Fruit fly (Drosophila melanogaster) whole organism, adult: ENCODE data around the gene CG10195.

Experiments used
- CG11617 ChIP-seq: fragments of 200-800 bp; sonication (Bioruptor generic); optimal IDR thresholded peaks from 2 replicates; lab custom pipeline; 2017; ENCODE audit warnings: mild to moderate bottlenecking, missing biosample characterization, missing genetic modification reagents, missing genetic modification characterization
- CG12768 ChIP-seq: fragments of 200-800 bp; sonication (Bioruptor generic); optimal IDR thresholded peaks from 2 replicates; lab custom pipeline; 2017; ENCODE audit warnings: missing biosample characterization, missing genetic modification characterization, mild to moderate bottlenecking, moderate library complexity, missing genetic modification reagents
- CG14711 ChIP-seq: fragments of 200-800 bp; sonication (Bioruptor generic); optimal IDR thresholded peaks from 2 replicates; lab custom pipeline; 2018; ENCODE audit warnings: missing biosample characterization, mild to moderate bottlenecking, missing genetic modification characterization, moderate library complexity
- CG1620 ChIP-seq: fragments of 200-800 bp; sonication (Bioruptor generic); optimal IDR thresholded peaks from 2 replicates; lab custom pipeline; 2016; ENCODE audit warnings: missing biosample characterization, missing genetic modification characterization
- CG33017 ChIP-seq: fragments of 200-800 bp; sonication (Bioruptor generic); optimal IDR thresholded peaks from 2 replicates; lab custom pipeline; 2018; ENCODE audit warnings: missing biosample characterization, mild to moderate bottlenecking, missing genetic modification characterization, moderate library complexity
- CG5204 ChIP-seq: fragments of 200-800 bp; sonication (Bioruptor generic); optimal IDR thresholded peaks from 2 replicates; lab custom pipeline; 2016; ENCODE audit warnings: missing biosample characterization, missing genetic modification characterization
- CG7045 ChIP-seq: fragments of 200-800 bp; sonication (Bioruptor generic); optimal IDR thresholded peaks from 2 replicates; lab custom pipeline; 2017; ENCODE audit warnings: missing biosample characterization, mild to moderate bottlenecking, missing genetic modification characterization
- CG7101 ChIP-seq: fragments of 200-800 bp; sonication (Bioruptor generic); optimal IDR thresholded peaks from 2 replicates; lab custom pipeline; 2018; ENCODE audit warnings: missing biosample characterization, mild to moderate bottlenecking, missing genetic modification characterization, moderate library complexity
- Clk ChIP-seq: fragments of 200-800 bp; sonication (Bioruptor generic); optimal IDR thresholded peaks from 2 replicates; lab custom pipeline; 2017; ENCODE audit warnings: missing biosample characterization, missing genetic modification characterization
- Crg-1 ChIP-seq: fragments of 200-800 bp; sonication (Bioruptor generic); optimal IDR thresholded peaks from 2 replicates; lab custom pipeline; 2016; ENCODE audit warnings: missing biosample characterization, missing genetic modification characterization
- Hr96 ChIP-seq: fragments of 200-800 bp; sonication (Bioruptor generic); optimal IDR thresholded peaks from 2 replicates; lab custom pipeline; 2016; ENCODE audit warnings: missing biosample characterization, missing genetic modification characterization
- Mnt ChIP-seq: fragments of 200-800 bp; sonication (Bioruptor generic); optimal IDR thresholded peaks from 2 replicates; lab custom pipeline; 2016; ENCODE audit warnings: missing biosample characterization, mild to moderate bottlenecking, missing genetic modification characterization
- bab1 ChIP-seq: fragments of 200-800 bp; sonication (Bioruptor generic); optimal IDR thresholded peaks from 3 replicates; lab custom pipeline; 2019; ENCODE audit warnings: missing biosample characterization, mild to moderate bottlenecking, missing genetic modification characterization, moderate library complexity
- cic ChIP-seq: fragments of 200-800 bp; sonication (Bioruptor generic); optimal IDR thresholded peaks from 2 replicates; lab custom pipeline; 2017; ENCODE audit warnings: missing biosample characterization, mild to moderate bottlenecking, missing genetic modification characterization, moderate library complexity
- cnc ChIP-seq, 2 experiments: fragments of >200 bp; optimal IDR thresholded peaks; 2 replicates each; lab custom pipeline; 2017
- kay ChIP-seq: fragments of 200-800 bp; sonication (Bioruptor generic); peaks from one replicate; lab custom pipeline; 2016; ENCODE audit warnings: missing biosample characterization, missing genetic modification characterization, borderline replicate concordance
- ovo ChIP-seq: fragments of 200-800 bp; sonication (Bioruptor generic); optimal IDR thresholded peaks from 2 replicates; lab custom pipeline; 2016; ENCODE audit warnings: missing biosample characterization, missing genetic modification characterization
- pad ChIP-seq: fragments of 200-800 bp; sonication (Bioruptor generic); optimal IDR thresholded peaks from 3 replicates; lab custom pipeline; 2017; ENCODE audit warnings: missing biosample characterization, missing genetic modification characterization, mild to moderate bottlenecking, moderate library complexity, missing genetic modification reagents
- tj ChIP-seq: fragments of 200-800 bp; sonication (Bioruptor generic); optimal IDR thresholded peaks from 3 replicates; lab custom pipeline; 2017; ENCODE audit warnings: missing biosample characterization, mild to moderate bottlenecking, missing genetic modification characterization, moderate library complexity
- toe ChIP-seq: fragments of 200-800 bp; sonication (Bioruptor generic); optimal IDR thresholded peaks from 2 replicates; lab custom pipeline; 2016; ENCODE audit warnings: missing biosample characterization, missing genetic modification characterization

CG10195 gene

dm6 chr2L:19484539-19484938 is at the start of gene CG10195, which contains the start of gene CG13084:
TSS of gene CG10195 (minus strand) at chr2L:19484705.
TSS of gene CG13084 (plus strand) at chr2L:19484930.
- TF ChIP-seq CG12768 (GFP tag; lab: Kevin White, UChicago) (no peak), cnc (optimal IDR thresholded peaks at IDR 0.05; lab: Kevin White, UChicago) (no peak), ovo (no peak), Clk (no peak), CG7101 (tag; lab: Kevin White, UChicago) (no peak), kay (GFP tag; lab: Kevin White, UChicago) (no peak), CG7045 (no peak), pad (GFP tag; lab: Kevin White, UChicago) (no peak), Hr96 (GFP tag; lab: Kevin White, UChicago) (no peak), bab1 (GFP tag; lab: Kevin White, UChicago) (no peak), cic (GFP tag; lab: Kevin White, UChicago) (no peak), CG1620 (GFP tag; lab: Kevin White, UChicago) (no peak), CG5204 (GFP tag; lab: Kevin White, UChicago) (no peak), CG33017 (no peak), tj (GFP tag; lab: Kevin White, UChicago) (no peak), Mnt (GFP tag; lab: Kevin White, UChicago) (no peak), CG14711 (no peak), toe (GFP tag; lab: Kevin White, UChicago) (no peak)

dm6 chr2L:19533247-19533646 is 48.7 kb upstream of the CG10195 start, which contains the start of gene CG33116:
TSS of gene CG33116 (plus strand) at chr2L:19533479.
- peak; percentile 85 for TF ChIP-seq Mnt (GFP tag; lab: Kevin White, UChicago)
- peak; percentile 67 for TF ChIP-seq CG5204 (GFP tag; lab: Kevin White, UChicago)
- peak; percentile 78 for TF ChIP-seq CG7045
- peak; percentile 78 for TF ChIP-seq bab1 (GFP tag; lab: Kevin White, UChicago)
- TF ChIP-seq CG11617 (GFP tag; lab: Kevin White, UChicago): peak; percentile 68
- TF ChIP-seq tj (GFP tag; lab: Kevin White, UChicago): peak; percentile 36
- peak; percentile 88 for TF ChIP-seq CG33017
- TF ChIP-seq toe (GFP tag; lab: Kevin White, UChicago): peak; percentile 75
- TF ChIP-seq pad (GFP tag; lab: Kevin White, UChicago): peak; percentile 75
- peak; percentile 71 for TF ChIP-seq CG1620 (GFP tag; lab: Kevin White, UChicago)
- TF ChIP-seq cnc (optimal IDR thresholded peaks at IDR 0.05; lab: Kevin White, UChicago): no peak
- peak; percentile 89 for TF ChIP-seq Crg-1 (GFP tag; lab: Kevin White, UChicago)
- TF ChIP-seq CG14711: peak; percentile 81
- peak; percentile 79 for TF ChIP-seq Hr96 (GFP tag; lab: Kevin White, UChicago)
- TF ChIP-seq ovo: peak; percentile 72
- peak; percentile 30 for TF ChIP-seq cic (GFP tag; lab: Kevin White, UChicago)
- TF ChIP-seq Clk: peak; percentile 35
- peak; percentile 88 for TF ChIP-seq CG12768 (GFP tag; lab: Kevin White, UChicago)
- TF ChIP-seq CG7101 (tag; lab: Kevin White, UChicago): peak; percentile 88
- TF ChIP-seq kay (GFP tag; lab: Kevin White, UChicago): no peak

- TF ChIP-seq cic (GFP tag; lab: Kevin White, UChicago): peak; percentile 25
- TF ChIP-seq CG5204 (GFP tag; lab: Kevin White, UChicago): no peak
- peak; percentile 29 for TF ChIP-seq Mnt (GFP tag; lab: Kevin White, UChicago)
- TF ChIP-seq CG1620 (GFP tag; lab: Kevin White, UChicago): peak; percentile 6
- TF ChIP-seq CG7101 (tag; lab: Kevin White, UChicago): peak; percentile 26
- TF ChIP-seq kay (GFP tag; lab: Kevin White, UChicago): no peak
- TF ChIP-seq CG11617 (GFP tag; lab: Kevin White, UChicago): no peak
- no peak for TF ChIP-seq CG33017
- TF ChIP-seq Clk: no peak
- peak; percentile 10 for TF ChIP-seq pad (GFP tag; lab: Kevin White, UChicago)
- no peak for TF ChIP-seq CG7045
- no peak for TF ChIP-seq Hr96 (GFP tag; lab: Kevin White, UChicago)
- TF ChIP-seq cnc (optimal IDR thresholded peaks at IDR 0.05; lab: Kevin White, UChicago): no peak
- no peak for TF ChIP-seq tj (GFP tag; lab: Kevin White, UChicago)
- no peak for TF ChIP-seq toe (GFP tag; lab: Kevin White, UChicago)
- TF ChIP-seq Crg-1 (GFP tag; lab: Kevin White, UChicago): peak; percentile 44
- TF ChIP-seq bab1 (GFP tag; lab: Kevin White, UChicago): peak; percentile 2
- peak; percentile 93 for TF ChIP-seq ovo
- TF ChIP-seq CG12768 (GFP tag; lab: Kevin White, UChicago): no peak
- peak; percentile 16 for TF ChIP-seq CG14711
Observed at dm6 chr2L:19530092-19530491, 45.6 kb upstream of the CG10195 start, which contains the start of gene CG10165. TSS of gene CG10165 (minus strand) at chr2L:19530305.

- TF ChIP-seq cnc (optimal IDR thresholded peaks at IDR 0.05; lab: Kevin White, UChicago) (no peak), CG11617 (GFP tag; lab: Kevin White, UChicago) (peak; percentile 99), pad (GFP tag; lab: Kevin White, UChicago) (peak; percentile 95), toe (GFP tag; lab: Kevin White, UChicago) (peak; percentile 96), Crg-1 (GFP tag; lab: Kevin White, UChicago) (peak; percentile 95), Hr96 (GFP tag; lab: Kevin White, UChicago) (peak; percentile 98), ovo (peak; percentile 60), Clk (peak; percentile 97), CG5204 (GFP tag; lab: Kevin White, UChicago) (peak; percentile 98), cic (GFP tag; lab: Kevin White, UChicago) (peak; percentile 97), CG12768 (GFP tag; lab: Kevin White, UChicago) (peak; percentile 99), tj (GFP tag; lab: Kevin White, UChicago) (peak; percentile 86), CG7045 (peak; percentile 99), CG1620 (GFP tag; lab: Kevin White, UChicago) (peak; percentile 96), bab1 (GFP tag; lab: Kevin White, UChicago) (peak; percentile 99), Mnt (GFP tag; lab: Kevin White, UChicago) (peak; percentile 92), kay (GFP tag; lab: Kevin White, UChicago) (peak; percentile 99), CG14711 (peak; percentile 98), CG7101 (tag; lab: Kevin White, UChicago) (peak; percentile 99), CG33017 (peak; percentile 100)
Observed at dm6 chr2L:19528308-19528707, 43.8 kb upstream of the CG10195 start.

- TF ChIP-seq Hr96 (GFP tag; lab: Kevin White, UChicago) (no peak), CG7045 (no peak), CG14711 (no peak), CG11617 (GFP tag; lab: Kevin White, UChicago) (no peak), tj (GFP tag; lab: Kevin White, UChicago) (no peak), CG33017 (no peak), kay (GFP tag; lab: Kevin White, UChicago) (no peak), CG7101 (tag; lab: Kevin White, UChicago) (no peak), CG12768 (GFP tag; lab: Kevin White, UChicago) (no peak), Mnt (GFP tag; lab: Kevin White, UChicago) (no peak), pad (GFP tag; lab: Kevin White, UChicago) (no peak), Crg-1 (GFP tag; lab: Kevin White, UChicago) (no peak), bab1 (GFP tag; lab: Kevin White, UChicago) (no peak), cnc (optimal IDR thresholded peaks at IDR 0.05; lab: Kevin White, UChicago) (no peak), CG5204 (GFP tag; lab: Kevin White, UChicago) (no peak), toe (GFP tag; lab: Kevin White, UChicago) (no peak), ovo (no peak), CG1620 (GFP tag; lab: Kevin White, UChicago) (no peak)
Observed at dm6 chr2L:19526844-19527243, 42.3 kb upstream of the CG10195 start.
